Fruit fly (Drosophila melanogaster): ENCODE data around the gene CG33258.

Gene CG33258

dm6 chr3L:16082251-16082650, at the start of gene CG33258:
TSS of gene CG33258 (plus strand) at chr3L:16082551.
- TF ChIP-seq CG9948 (tag; optimal IDR thresholded peaks at IDR 0.05) (no peak), CG4496 (GFP tag; IDR thresholded peaks at IDR 0.05) (no peak), Ets98B (GFP tag; IDR thresholded peaks at IDR 0.05) (no peak), rn (GFP tag; IDR thresholded peaks at IDR 0.05) (no peak), Pif1A (GFP tag; optimal IDR thresholded peaks at IDR 0.05) (no peak), CG14655 (GFP tag; optimal IDR thresholded peaks at IDR 0.05) (no peak), EcR (GFP tag; optimal IDR thresholded peaks at IDR 0.05) (no peak), CG32121 (GFP tag; IDR thresholded peaks at IDR 0.05) (no peak), CG8301 (tag; optimal IDR thresholded peaks at IDR 0.05) (no peak), CG15710 (tag; optimal IDR thresholded peaks at IDR 0.05) (no peak), CG13204 (GFP tag; optimal IDR thresholded peaks at IDR 0.05) (no peak), CG17806 (tag; optimal IDR thresholded peaks at IDR 0.05) (no peak), D1 (tag; optimal IDR thresholded peaks at IDR 0.05) (no peak)

- TF ChIP-seq CG8301 (tag; optimal IDR thresholded peaks at IDR 0.05) (no peak), Pif1B (GFP tag; optimal IDR thresholded peaks at IDR 0.05) (no peak), CG13204 (GFP tag; optimal IDR thresholded peaks at IDR 0.05) (no peak), gl (tag; optimal IDR thresholded peaks at IDR 0.05) (no peak), Pif1A (GFP tag; optimal IDR thresholded peaks at IDR 0.05) (no peak), CG32121 (GFP tag; IDR thresholded peaks at IDR 0.05) (no peak), CG34367 (tag; optimal IDR thresholded peaks at IDR 0.05) (no peak)
Measured at dm6 chr3L:16033090-16033828, 49.1 kb upstream of the CG33258 start, which contains the start of the genes CG42717 and CG42716. TSS of gene CG42717 (minus strand) at chr3L:16033190. TSS of gene CG42716 (plus strand) at chr3L:16033778.

dm6 chr3L:16034224-16034623, 48.1 kb upstream of the CG33258 start, which contains the start of gene CG42538:
TSS of gene CG42538 (plus strand) at chr3L:16034524.
- TF ChIP-seq CG15710 (tag; optimal IDR thresholded peaks at IDR 0.05) (no peak), CG14655 (GFP tag; optimal IDR thresholded peaks at IDR 0.05) (no peak), CG9948 (tag; optimal IDR thresholded peaks at IDR 0.05) (no peak), CG17806 (tag; optimal IDR thresholded peaks at IDR 0.05) (no peak), CG4496 (GFP tag; IDR thresholded peaks at IDR 0.05) (no peak), Ets98B (GFP tag; IDR thresholded peaks at IDR 0.05) (no peak), EcR (GFP tag; optimal IDR thresholded peaks at IDR 0.05) (no peak), CG10348 (GFP tag; IDR thresholded peaks at IDR 0.05) (no peak), CG34367 (tag; optimal IDR thresholded peaks at IDR 0.05) (no peak), CG13204 (GFP tag; optimal IDR thresholded peaks at IDR 0.05) (no peak), CG8159 (tag; optimal IDR thresholded peaks at IDR 0.05) (no peak), D1 (tag; optimal IDR thresholded peaks at IDR 0.05) (no peak), CG32121 (GFP tag; IDR thresholded peaks at IDR 0.05) (no peak), CG8301 (tag; optimal IDR thresholded peaks at IDR 0.05) (no peak), gl (tag; optimal IDR thresholded peaks at IDR 0.05) (no peak)

- TF ChIP-seq EcR (GFP tag; optimal IDR thresholded peaks at IDR 0.05) (no peak), Pif1A (GFP tag; optimal IDR thresholded peaks at IDR 0.05) (no peak), CG13204 (GFP tag; optimal IDR thresholded peaks at IDR 0.05) (no peak), CG17806 (tag; optimal IDR thresholded peaks at IDR 0.05) (no peak), CG32121 (GFP tag; IDR thresholded peaks at IDR 0.05) (no peak), CG14655 (GFP tag; optimal IDR thresholded peaks at IDR 0.05) (no peak), Snoo (tag; optimal IDR thresholded peaks at IDR 0.05) (no peak), CG12605 (GFP tag; IDR thresholded peaks at IDR 0.05) (no peak), fd96Ca (GFP tag; IDR thresholded peaks at IDR 0.05) (no peak), gl (tag; optimal IDR thresholded peaks at IDR 0.05) (no peak), CG9948 (tag; optimal IDR thresholded peaks at IDR 0.05) (no peak), D1 (tag; optimal IDR thresholded peaks at IDR 0.05) (no peak)
Measured at dm6 chr3L:16035185-16035584, 47.2 kb upstream of the CG33258 start, which contains the start of gene CG5895. TSS of gene CG5895 (plus strand) at chr3L:16035485.

DNA sequence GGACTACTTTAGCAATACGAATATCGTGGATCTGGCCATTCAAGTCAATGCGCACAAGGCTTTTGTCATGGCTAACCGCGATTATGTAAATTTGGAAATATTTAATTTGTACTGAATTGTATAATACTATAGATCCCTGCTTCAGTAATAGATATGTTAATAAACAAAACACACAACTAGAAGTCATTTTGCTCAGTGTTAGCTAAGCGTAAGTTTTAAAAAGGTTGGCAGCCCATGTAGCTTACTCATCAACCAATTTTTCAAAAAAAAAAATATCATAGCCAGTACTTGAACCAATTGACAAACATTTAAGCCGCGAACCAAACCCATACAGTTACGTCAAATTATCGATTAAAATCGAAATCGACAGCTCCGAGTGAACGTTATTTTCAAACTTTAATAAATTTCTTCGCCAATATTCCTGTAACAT, 45.3 kb upstream of the CG33258 start:
- TF ChIP-seq CG8159 (tag; optimal IDR thresholded peaks at IDR 0.05) (peak; percentile 70), CG32121 (GFP tag; IDR thresholded peaks at IDR 0.05) (peak; percentile 70), Snoo (tag; optimal IDR thresholded peaks at IDR 0.05) (peak; percentile 75), CG9948 (tag; optimal IDR thresholded peaks at IDR 0.05) (peak; percentile 62), CG15710 (tag; optimal IDR thresholded peaks at IDR 0.05) (peak; percentile 65), rn (GFP tag; IDR thresholded peaks at IDR 0.05) (peak; percentile 57; the same call in 1 of the 2 replicates), CG17806 (tag; optimal IDR thresholded peaks at IDR 0.05) (peak; percentile 70), Ets98B (GFP tag; IDR thresholded peaks at IDR 0.05) (peak; percentile 90), CG4496 (GFP tag; IDR thresholded peaks at IDR 0.05) (peak; percentile 90), CG34367 (tag; optimal IDR thresholded peaks at IDR 0.05) (peak; percentile 65), D1 (tag; optimal IDR thresholded peaks at IDR 0.05) (peak; percentile 61), gl (tag; optimal IDR thresholded peaks at IDR 0.05) (peak; percentile 59), CG14655 (GFP tag; optimal IDR thresholded peaks at IDR 0.05) (peak; percentile 76), Pif1A (GFP tag; optimal IDR thresholded peaks at IDR 0.05) (peak; percentile 82), CG13204 (GFP tag; optimal IDR thresholded peaks at IDR 0.05) (peak; percentile 8), CG8301 (tag; optimal IDR thresholded peaks at IDR 0.05) (peak; percentile 80), EcR (GFP tag; optimal IDR thresholded peaks at IDR 0.05) (no peak), CG12605 (GFP tag; IDR thresholded peaks at IDR 0.05) (peak; percentile 86), fd96Ca (GFP tag; IDR thresholded peaks at IDR 0.05) (peak; percentile 80), CG10348 (GFP tag; IDR thresholded peaks at IDR 0.05) (no peak), Pif1B (GFP tag; optimal IDR thresholded peaks at IDR 0.05) (peak; percentile 49)

Measured in whole organism, pupa.